Fruit fly (Drosophila melanogaster) whole organism, embryonic: ENCODE data around the gene CG32816.

Source experiments
- Atf-2 ChIP-seq: fragments of 200-800 bp; sonication (Bioruptor generic); optimal IDR thresholded peaks from 2 replicates; lab custom pipeline; 2016; ENCODE audit warnings: missing biosample characterization, missing genetic modification characterization
- B-H1 ChIP-seq: fragments of 200-800 bp; sonication (Bioruptor generic); IDR thresholded peaks from 3 replicates; pipeline ENCODE4 v1.3.6; 2022; ENCODE audit warnings: missing biosample characterization, missing genetic modification characterization
- Bdp1 ChIP-seq: fragments of 200-800 bp; sonication (Bioruptor generic); optimal IDR thresholded peaks from 3 replicates; lab custom pipeline; 2016; ENCODE audit warnings: missing biosample characterization, missing genetic modification characterization
- Bteb2 ChIP-seq: fragments of 200-800 bp; sonication (Bioruptor generic); optimal IDR thresholded peaks from 2 replicates; lab custom pipeline; 2016; ENCODE audit warnings: missing biosample characterization, missing genetic modification characterization
- CG10209 ChIP-seq: fragments of 200-800 bp; sonication (Bioruptor generic); optimal IDR thresholded peaks from 3 replicates; lab custom pipeline; 2017; ENCODE audit warnings: missing biosample characterization, mild to moderate bottlenecking, missing genetic modification characterization, missing genetic modification reagents
- CG10267 ChIP-seq: fragments of 200-800 bp; sonication (Bioruptor generic); optimal IDR thresholded peaks from 2 replicates; lab custom pipeline; 2018; ENCODE audit warnings: missing biosample characterization, mild to moderate bottlenecking, missing genetic modification characterization, moderate library complexity
- CG10565 ChIP-seq: fragments of 200-800 bp; sonication (Bioruptor generic); optimal IDR thresholded peaks from 3 replicates; lab custom pipeline; 2016; ENCODE audit warnings: missing biosample characterization, mild to moderate bottlenecking, missing genetic modification characterization
- CG12391 ChIP-seq: fragments of 200-800 bp; sonication (Bioruptor generic); optimal IDR thresholded peaks from 3 replicates; lab custom pipeline; 2018; ENCODE audit warnings: missing biosample characterization, mild to moderate bottlenecking, missing genetic modification characterization, moderate library complexity
- CG12659 ChIP-seq: fragments of 200-800 bp; sonication (Bioruptor generic); optimal IDR thresholded peaks from 3 replicates; lab custom pipeline; 2017; ENCODE audit warnings: mild to moderate bottlenecking, missing biosample characterization, missing genetic modification reagents, missing genetic modification characterization
- CG13287 ChIP-seq: fragments of 200-800 bp; sonication (Bioruptor generic); IDR thresholded peaks from 2 replicates; pipeline ENCODE4 v1.3.6; 2022; ENCODE audit warnings: missing biosample characterization, missing genetic modification characterization; ENCODE audit not compliant: partially characterized antibody
- CG13775 ChIP-seq: fragments of 200-800 bp; sonication (Bioruptor generic); optimal IDR thresholded peaks from 3 replicates; lab custom pipeline; 2017; ENCODE audit warnings: missing biosample characterization, mild to moderate bottlenecking, missing genetic modification characterization
- CG16813 ChIP-seq: fragments of 200-800 bp; sonication (Bioruptor generic); IDR thresholded peaks from 3 replicates; pipeline ENCODE4 v1.3.6; 2022; ENCODE audit warnings: missing biosample characterization, missing genetic modification characterization; ENCODE audit not compliant: partially characterized antibody
- CG17359 ChIP-seq: fragments of 200-800 bp; sonication (Bioruptor generic); optimal IDR thresholded peaks from 3 replicates; lab custom pipeline; 2018; ENCODE audit warnings: missing biosample characterization, mild to moderate bottlenecking, missing genetic modification characterization, moderate library complexity
- CG1832 ChIP-seq: fragments of 200-800 bp; sonication (Bioruptor generic); optimal IDR thresholded peaks from 2 replicates; lab custom pipeline; 2017; ENCODE audit warnings: missing biosample characterization, mild to moderate bottlenecking, missing genetic modification characterization, inconsistent platforms
- CG2116 ChIP-seq: fragments of 200-800 bp; sonication (Bioruptor generic); optimal IDR thresholded peaks from 3 replicates; lab custom pipeline; 2018; ENCODE audit warnings: missing biosample characterization, mild to moderate bottlenecking, missing genetic modification characterization
- CG3407 ChIP-seq: fragments of 200-800 bp; sonication (Bioruptor generic); optimal IDR thresholded peaks from 2 replicates; lab custom pipeline; 2018; ENCODE audit warnings: missing biosample characterization, mild to moderate bottlenecking, missing genetic modification characterization
- CG42726 ChIP-seq: fragments of 200-800 bp; sonication (Bioruptor generic); IDR thresholded peaks from 2 replicates; pipeline ENCODE4 v1.3.6; 2022; ENCODE audit warnings: missing biosample characterization, missing genetic modification characterization; ENCODE audit not compliant: partially characterized antibody
- CG4282 ChIP-seq: fragments of 200-800 bp; sonication (Bioruptor generic); optimal IDR thresholded peaks from 2 replicates; lab custom pipeline; 2016; ENCODE audit warnings: missing biosample characterization, missing genetic modification characterization
- CG4424 ChIP-seq: fragments of 200-800 bp; sonication (Bioruptor generic); optimal IDR thresholded peaks from 3 replicates; lab custom pipeline; 2016; ENCODE audit warnings: missing biosample characterization, missing genetic modification characterization
- CG6765 ChIP-seq: fragments of 200-800 bp; sonication (Bioruptor generic); optimal IDR thresholded peaks from 3 replicates; lab custom pipeline; 2017; ENCODE audit warnings: missing biosample characterization, mild to moderate bottlenecking, missing genetic modification characterization
- CG7745 ChIP-seq: fragments of 200-800 bp; sonication (Bioruptor generic); optimal IDR thresholded peaks from 2 replicates; lab custom pipeline; 2018; ENCODE audit warnings: missing biosample characterization, mild to moderate bottlenecking, missing genetic modification characterization, moderate library complexity
- CG9727 ChIP-seq: fragments of 200-800 bp; sonication (Bioruptor generic); optimal IDR thresholded peaks from 3 replicates; lab custom pipeline; 2017; ENCODE audit warnings: missing biosample characterization, mild to moderate bottlenecking, missing genetic modification characterization
- Chrac-16 ChIP-seq: fragments of 200-800 bp; sonication (Bioruptor generic); optimal IDR thresholded peaks from 3 replicates; lab custom pipeline; 2016; ENCODE audit warnings: missing biosample characterization, missing genetic modification characterization
- Fer2 ChIP-seq: fragments of 200-800 bp; sonication (Bioruptor generic); optimal IDR thresholded peaks from 2 replicates; lab custom pipeline; 2018; ENCODE audit warnings: missing biosample characterization, mild to moderate bottlenecking, missing genetic modification characterization, moderate library complexity
- Hey ChIP-seq: fragments of 200-800 bp; sonication (Bioruptor generic); optimal IDR thresholded peaks from 3 replicates; lab custom pipeline; 2018; ENCODE audit warnings: missing biosample characterization, mild to moderate bottlenecking, missing genetic modification characterization
- Hr51 ChIP-seq, 2 experiments: fragments of 200-800 bp; sonication (Bioruptor generic); optimal IDR thresholded peaks; 2 replicates in 1 of 2; 3 replicates in 1 of 2; lab custom pipeline; 2016 to 2018; ENCODE audit warnings: missing biosample characterization in 2 of 2, missing genetic modification characterization in 2 of 2, mild to moderate bottlenecking in 1 of 2, moderate library complexity in 1 of 2
- Meics ChIP-seq: fragments of 200-800 bp; sonication (Bioruptor generic); optimal IDR thresholded peaks from 2 replicates; lab custom pipeline; 2017; ENCODE audit warnings: missing biosample characterization, mild to moderate bottlenecking, missing genetic modification characterization
- Poxn ChIP-seq: fragments of 200-800 bp; sonication (Bioruptor generic); IDR thresholded peaks from 2 replicates; pipeline ENCODE4 v1.3.6; 2022; ENCODE audit warnings: missing biosample characterization, missing genetic modification characterization
- Scr ChIP-seq: fragments of 200-800 bp; sonication (Bioruptor generic); IDR thresholded peaks from 2 replicates; pipeline ENCODE4 v1.3.6; 2022; ENCODE audit warnings: missing biosample characterization, missing genetic modification characterization; ENCODE audit not compliant: partially characterized antibody
- Tbp ChIP-seq: fragments of >200 bp; optimal IDR thresholded peaks from 2 replicates; lab custom pipeline; 2018; ENCODE audit warnings: missing biosample characterization, missing genetic modification characterization
- Xrp1 ChIP-seq: fragments of 200-800 bp; sonication (Bioruptor generic); IDR thresholded peaks from 2 replicates; pipeline ENCODE4 v1.3.6; 2022; ENCODE audit warnings: missing biosample characterization, missing genetic modification characterization
- cato ChIP-seq: fragments of 200-800 bp; sonication (Bioruptor generic); optimal IDR thresholded peaks from 2 replicates; lab custom pipeline; 2016; ENCODE audit warnings: missing biosample characterization, missing genetic modification characterization, borderline replicate concordance
- dm ChIP-seq: fragments of 200-800 bp; sonication (Bioruptor generic); optimal IDR thresholded peaks from 3 replicates; lab custom pipeline; 2016; ENCODE audit warnings: missing biosample characterization, missing genetic modification characterization
- dysf ChIP-seq: fragments of 200-800 bp; sonication (Bioruptor generic); IDR thresholded peaks from 3 replicates; pipeline ENCODE4 v1.3.6; 2022; ENCODE audit warnings: missing biosample characterization, missing genetic modification characterization
- emc ChIP-seq: fragments of 200-800 bp; sonication (Bioruptor generic); optimal IDR thresholded peaks from 2 replicates; lab custom pipeline; 2016; ENCODE audit warnings: missing biosample characterization, missing genetic modification characterization
- esg ChIP-seq: fragments of 200-800 bp; sonication (Bioruptor generic); conservative IDR thresholded peaks from 2 replicates; pipeline ENCODE4 v1.3.6; 2022; ENCODE audit warnings: missing biosample characterization, missing genetic modification characterization
- gce ChIP-seq: fragments of 200-800 bp; sonication (Bioruptor generic); IDR thresholded peaks from 3 replicates; pipeline ENCODE4 v1.3.6; 2022; ENCODE audit warnings: missing biosample characterization, missing genetic modification characterization
- gro ChIP-seq: fragments of 200-800 bp; sonication (Bioruptor generic); optimal IDR thresholded peaks from 2 replicates; lab custom pipeline; 2016; ENCODE audit warnings: missing biosample characterization, missing genetic modification characterization
- gsb ChIP-seq: fragments of 200-800 bp; sonication (Bioruptor generic); IDR thresholded peaks from 2 replicates; pipeline ENCODE4 v1.3.6; 2022; ENCODE audit warnings: missing biosample characterization, missing genetic modification characterization
- her ChIP-seq: fragments of 200-800 bp; sonication (Bioruptor generic); optimal IDR thresholded peaks from 2 replicates; lab custom pipeline; 2016; ENCODE audit warnings: missing biosample characterization, missing genetic modification characterization
- kay ChIP-seq: fragments of 200-800 bp; sonication (Bioruptor generic); optimal IDR thresholded peaks from 2 replicates; lab custom pipeline; 2016; ENCODE audit warnings: missing biosample characterization, missing genetic modification characterization
- lbe ChIP-seq: fragments of 200-800 bp; sonication (Bioruptor generic); optimal IDR thresholded peaks from 2 replicates; lab custom pipeline; 2016; ENCODE audit warnings: missing biosample characterization, mild to moderate bottlenecking, missing genetic modification characterization
- lilli ChIP-seq: fragments of 200-800 bp; sonication (Bioruptor generic); optimal IDR thresholded peaks from 3 replicates; lab custom pipeline; 2016; ENCODE audit warnings: missing biosample characterization, missing genetic modification characterization
- lov ChIP-seq, 2 experiments: fragments of 200-800 bp in 1 of 2; fragments of >200 bp in 1 of 2; sonication (Bioruptor generic) in 1 of 2; IDR thresholded peaks in 1 of 2; optimal IDR thresholded peaks in 1 of 2; 2 replicates in 1 of 2; 3 replicates in 1 of 2; pipeline versions ENCODE4 v1.3.6 to Lab custom; 2017 to 2022; ENCODE audit warnings: missing biosample characterization in 1 of 2, missing genetic modification characterization in 1 of 2
- mam ChIP-seq: fragments of 200-800 bp; sonication (Bioruptor generic); optimal IDR thresholded peaks from 3 replicates; lab custom pipeline; 2016; ENCODE audit warnings: missing biosample characterization, missing genetic modification characterization
- nerfin-1 ChIP-seq: fragments of 200-800 bp; sonication (Bioruptor generic); optimal IDR thresholded peaks from 3 replicates; lab custom pipeline; 2019; ENCODE audit warnings: missing biosample characterization, mild to moderate bottlenecking, missing genetic modification characterization, moderate library complexity
- sens ChIP-seq: fragments of 200-800 bp; sonication (Bioruptor generic); peaks from one replicate; lab custom pipeline; 2016; ENCODE audit warnings: missing biosample characterization, missing genetic modification characterization
- slbo ChIP-seq: fragments of 200-800 bp; sonication (Bioruptor generic); IDR thresholded peaks from 2 replicates; pipeline ENCODE4 v1.3.6; 2022; ENCODE audit warnings: missing biosample characterization, missing genetic modification characterization
- ssp ChIP-seq: fragments of 200-800 bp; sonication (Bioruptor generic); IDR thresholded peaks from 2 replicates; pipeline ENCODE4 v1.3.6; 2022; ENCODE audit warnings: missing biosample characterization, missing genetic modification characterization
- stc ChIP-seq: fragments of 200-800 bp; sonication (Bioruptor generic); IDR thresholded peaks from 2 replicates; pipeline ENCODE4 v1.3.6; 2022; ENCODE audit warnings: missing biosample characterization, missing genetic modification characterization

The CG32816 gene

dm6 chrX:487517-487957, 17.0 kb upstream of the CG32816 start, which contains the start of the genes CG18273 and CG3156 (continued):
- TF ChIP-seq nerfin-1 (tag; lab: Kevin White, UChicago) (peak; percentile 37), dysf (GFP tag; lab: Robert Waterston, UW) (0 out of 3 replicates have a peak, but pooled peaks have one; percentile 11), lbe (no peak), Poxn (no peak), CG13287 (GFP tag; lab: Robert Waterston, UW) (peak; percentile 63; the same call in 1 of the 2 replicates), stc (GFP tag; lab: Robert Waterston, UW) (no peak), CG3407 (GFP tag; lab: Kevin White, UChicago) (no peak), CG2116 (GFP tag; lab: Kevin White, UChicago) (peak; percentile 82), gro (GFP tag; lab: Kevin White, UChicago) (peak; percentile 45), CG17359 (tag; lab: Kevin White, UChicago) (peak; percentile 4), Bdp1 (GFP tag; lab: Kevin White, UChicago) (no peak), slbo (GFP tag; lab: Robert Waterston, UW) (peak; percentile 20; the same call in 1 of the 2 replicates), Meics (GFP tag; lab: Kevin White, UChicago) (no peak), B-H1 (GFP tag; lab: Robert Waterston, UW) (no peak), CG16813 (GFP tag; lab: Robert Waterston, UW) (peak; percentile 56; the same call in 2 of the 3 replicates), her (GFP tag; lab: Kevin White, UChicago) (no peak), Hr51 (GFP tag; optimal IDR thresholded peaks at IDR 0.05; lab: Kevin White, UChicago) (peak in 1 of 2 experiments; percentile 4), esg (no peak), Fer2 (tag; lab: Kevin White, UChicago) (peak; percentile 6), CG9727 (peak; percentile 29), kay (GFP tag; lab: Kevin White, UChicago) (no peak), gce (no peak), ssp (peak; percentile 61), dm (GFP tag; lab: Kevin White, UChicago) (peak; percentile 88), Chrac-16 (no peak), sens (GFP tag; lab: Kevin White, UChicago) (peak; percentile 86), CG12659 (GFP tag; lab: Kevin White, UChicago) (peak; percentile 52), CG1832 (GFP tag; lab: Kevin White, UChicago) (no peak), CG10267 (tag; lab: Kevin White, UChicago) (peak; percentile 60), emc (GFP tag; lab: Kevin White, UChicago) (no peak), Scr (peak; percentile 57), cato (no peak), CG10565 (GFP tag; lab: Kevin White, UChicago) (no peak), CG7745 (tag; lab: Kevin White, UChicago) (no peak), CG42726 (GFP tag; lab: Robert Waterston, UW) (no peak), lov (optimal IDR thresholded peaks at IDR 0.05; lab: Kevin White, UChicago) (no peak), lov (GFP tag; IDR thresholded peaks at IDR 0.05; lab: Robert Waterston, UW) (no peak), CG13775 (GFP tag; lab: Kevin White, UChicago) (peak; percentile 36), Tbp (GFP tag; lab: Kevin White, UChicago) (peak; percentile 55), Xrp1 (GFP tag; lab: Robert Waterston, UW) (0 out of 2 replicates have a peak, but pooled peaks have one; percentile 6), CG12391 (peak; percentile 35), gsb (GFP tag; lab: Robert Waterston, UW) (no peak), Hey (tag; lab: Kevin White, UChicago) (no peak), CG4424 (GFP tag; lab: Kevin White, UChicago) (no peak), CG4282 (GFP tag; lab: Kevin White, UChicago) (no peak), mam (peak; percentile 34), Atf-2 (GFP tag; lab: Kevin White, UChicago) (no peak), lilli (peak; percentile 26), CG10209 (GFP tag; lab: Kevin White, UChicago) (no peak), Bteb2 (GFP tag; lab: Kevin White, UChicago) (peak; percentile 11), CG6765 (GFP tag; lab: Kevin White, UChicago) (no peak)
